Fruit fly (Drosophila melanogaster) whole organism, pupa: ENCODE data around the gene CG6225.

Experiments
- CG10348 ChIP-seq: fragments of 200-800 bp; sonication (Bioruptor generic); IDR thresholded peaks from 2 replicates; pipeline ENCODE4 v1.3.6; 2022; ENCODE audit warnings: missing biosample characterization, missing genetic modification characterization
- CG12605 ChIP-seq: fragments of 200-800 bp; sonication (Bioruptor generic); IDR thresholded peaks from 2 replicates; pipeline ENCODE4 v1.3.6; 2022; ENCODE audit warnings: missing biosample characterization, missing genetic modification characterization
- CG13204 ChIP-seq: fragments of 200-800 bp; sonication (Bioruptor generic); optimal IDR thresholded peaks from 2 replicates; lab custom pipeline; 2018; ENCODE audit warnings: missing biosample characterization, mild to moderate bottlenecking, missing genetic modification characterization, moderate library complexity
- CG14655 ChIP-seq: fragments of 200-800 bp; sonication (Bioruptor generic); optimal IDR thresholded peaks from 3 replicates; lab custom pipeline; 2017; ENCODE audit warnings: mild to moderate bottlenecking, missing biosample characterization, missing genetic modification reagents, missing genetic modification characterization
- CG15710 ChIP-seq: fragments of 200-800 bp; sonication (Bioruptor generic); optimal IDR thresholded peaks from 2 replicates; lab custom pipeline; 2018; ENCODE audit warnings: missing biosample characterization, mild to moderate bottlenecking, missing genetic modification characterization, moderate library complexity
- CG17806 ChIP-seq: fragments of 200-800 bp; sonication (Bioruptor generic); optimal IDR thresholded peaks from 2 replicates; lab custom pipeline; 2018; ENCODE audit warnings: missing biosample characterization, mild to moderate bottlenecking, missing genetic modification characterization, moderate library complexity
- CG32121 ChIP-seq: fragments of 200-800 bp; sonication (Bioruptor generic); IDR thresholded peaks from 2 replicates; pipeline ENCODE4 v1.3.6; 2022; ENCODE audit warnings: missing biosample characterization, missing genetic modification characterization
- CG34367 ChIP-seq: fragments of 200-800 bp; sonication (Bioruptor generic); optimal IDR thresholded peaks from 2 replicates; lab custom pipeline; 2018; ENCODE audit warnings: missing biosample characterization, mild to moderate bottlenecking, missing genetic modification characterization
- CG4496 ChIP-seq: fragments of 200-800 bp; sonication (Bioruptor generic); IDR thresholded peaks from 3 replicates; pipeline ENCODE4 v1.3.6; 2022; ENCODE audit warnings: missing biosample characterization, missing genetic modification characterization
- CG8159 ChIP-seq: fragments of 200-800 bp; sonication (Bioruptor generic); optimal IDR thresholded peaks from 3 replicates; lab custom pipeline; 2018; ENCODE audit warnings: missing biosample characterization, mild to moderate bottlenecking, missing genetic modification characterization, moderate library complexity
- CG8301 ChIP-seq: fragments of 200-800 bp; sonication (Bioruptor generic); optimal IDR thresholded peaks from 2 replicates; lab custom pipeline; 2018; ENCODE audit warnings: missing biosample characterization, mild to moderate bottlenecking, missing genetic modification characterization
- CG9948 ChIP-seq: fragments of 200-800 bp; sonication (Bioruptor generic); optimal IDR thresholded peaks from 2 replicates; lab custom pipeline; 2018; ENCODE audit warnings: missing biosample characterization, mild to moderate bottlenecking, missing genetic modification characterization, moderate library complexity
- D1 ChIP-seq: fragments of 200-800 bp; sonication (Bioruptor generic); optimal IDR thresholded peaks from 2 replicates; lab custom pipeline; 2018; ENCODE audit warnings: missing biosample characterization, mild to moderate bottlenecking, missing genetic modification characterization, moderate library complexity
- EcR ChIP-seq: fragments of 200-800 bp; sonication (Bioruptor generic); optimal IDR thresholded peaks from 3 replicates; lab custom pipeline; 2019; ENCODE audit warnings: missing biosample characterization, missing genetic modification characterization, mild to moderate bottlenecking, moderate library complexity, missing genetic modification reagents
- Ets98B ChIP-seq: fragments of 200-800 bp; sonication (Bioruptor generic); IDR thresholded peaks from 2 replicates; pipeline ENCODE4 v1.3.6; 2022; ENCODE audit warnings: missing biosample characterization, missing genetic modification characterization
- Pif1A ChIP-seq: fragments of 200-800 bp; sonication (Bioruptor generic); optimal IDR thresholded peaks from 3 replicates; lab custom pipeline; 2016; ENCODE audit warnings: missing biosample characterization, missing genetic modification characterization
- Pif1B ChIP-seq: fragments of 200-800 bp; sonication (Bioruptor generic); optimal IDR thresholded peaks from 3 replicates; lab custom pipeline; 2016; ENCODE audit warnings: missing biosample characterization, missing genetic modification characterization
- Snoo ChIP-seq: fragments of 200-800 bp; sonication (Bioruptor generic); optimal IDR thresholded peaks from 3 replicates; lab custom pipeline; 2017; ENCODE audit warnings: missing biosample characterization, mild to moderate bottlenecking, missing genetic modification characterization, inconsistent platforms
- fd96Ca ChIP-seq: fragments of 200-800 bp; sonication (Bioruptor generic); IDR thresholded peaks from 3 replicates; pipeline ENCODE4 v1.3.6; 2022; ENCODE audit warnings: missing biosample characterization, missing genetic modification characterization
- gl ChIP-seq: fragments of 200-800 bp; sonication (Bioruptor generic); optimal IDR thresholded peaks from 2 replicates; lab custom pipeline; 2018; ENCODE audit warnings: missing biosample characterization, mild to moderate bottlenecking, missing genetic modification characterization
- rn ChIP-seq: fragments of 200-800 bp; sonication (Bioruptor generic); IDR thresholded peaks from 2 replicates; pipeline ENCODE4 v1.3.6; 2022; ENCODE audit warnings: missing biosample characterization, missing genetic modification characterization

The CG6225 gene

dm6 chr3R:12654253-12654623, at the start of gene CG6225:
Gene CG6225 (plus strand): TSS chr3R:12654577.
- TF ChIP-seq Ets98B (GFP tag; lab: Robert Waterston, UW) (no peak), CG8301 (tag; lab: Kevin White, UChicago) (no peak), rn (GFP tag; lab: Robert Waterston, UW) (no peak), CG17806 (tag; lab: Kevin White, UChicago) (no peak), Snoo (tag; lab: Kevin White, UChicago) (no peak), D1 (no peak), CG15710 (tag; lab: Kevin White, UChicago) (no peak), EcR (GFP tag; lab: Kevin White, UChicago) (no peak), Pif1B (GFP tag; lab: Kevin White, UChicago) (no peak), gl (tag; lab: Kevin White, UChicago) (no peak), CG13204 (GFP tag; lab: Kevin White, UChicago) (no peak), CG14655 (no peak)

- TF ChIP-seq CG8159 (tag; lab: Kevin White, UChicago) (no peak), CG32121 (no peak), CG9948 (tag; lab: Kevin White, UChicago) (no peak), CG4496 (no peak), EcR (GFP tag; lab: Kevin White, UChicago) (no peak), fd96Ca (GFP tag; lab: Robert Waterston, UW) (no peak), D1 (no peak), Snoo (tag; lab: Kevin White, UChicago) (no peak), Ets98B (GFP tag; lab: Robert Waterston, UW) (no peak), gl (tag; lab: Kevin White, UChicago) (no peak), CG15710 (tag; lab: Kevin White, UChicago) (no peak), rn (GFP tag; lab: Robert Waterston, UW) (no peak), CG13204 (GFP tag; lab: Kevin White, UChicago) (no peak), CG34367 (tag; lab: Kevin White, UChicago) (no peak), CG12605 (GFP tag; lab: Robert Waterston, UW) (no peak), Pif1A (GFP tag; lab: Kevin White, UChicago) (no peak), CG10348 (GFP tag; lab: Robert Waterston, UW) (no peak), CG14655 (no peak), CG17806 (tag; lab: Kevin White, UChicago) (no peak), CG8301 (tag; lab: Kevin White, UChicago) (no peak)
Measured at dm6 chr3R:12611973-12612372, 42.4 kb upstream of the CG6225 start.

- TF ChIP-seq CG12605 (GFP tag; lab: Robert Waterston, UW) (no peak), Ets98B (GFP tag; lab: Robert Waterston, UW) (no peak), fd96Ca (GFP tag; lab: Robert Waterston, UW) (no peak), Snoo (tag; lab: Kevin White, UChicago) (no peak), CG10348 (GFP tag; lab: Robert Waterston, UW) (no peak), EcR (GFP tag; lab: Kevin White, UChicago) (no peak), CG4496 (no peak), gl (tag; lab: Kevin White, UChicago) (no peak), CG15710 (tag; lab: Kevin White, UChicago) (no peak), CG9948 (tag; lab: Kevin White, UChicago) (no peak), Pif1B (GFP tag; lab: Kevin White, UChicago) (no peak)
Measured at dm6 chr3R:12615553-12615952, 38.8 kb upstream of the CG6225 start.

dm6 chr3R:12622778-12623177, 31.6 kb upstream of the CG6225 start:
- TF ChIP-seq CG34367 (tag; lab: Kevin White, UChicago) (no peak), CG9948 (tag; lab: Kevin White, UChicago) (no peak), CG8301 (tag; lab: Kevin White, UChicago) (no peak), D1 (no peak), CG32121 (no peak), CG15710 (tag; lab: Kevin White, UChicago) (no peak), Pif1B (GFP tag; lab: Kevin White, UChicago) (no peak), Ets98B (GFP tag; lab: Robert Waterston, UW) (no peak), CG10348 (GFP tag; lab: Robert Waterston, UW) (no peak), rn (GFP tag; lab: Robert Waterston, UW) (no peak), CG17806 (tag; lab: Kevin White, UChicago) (no peak)

dm6 chr3R:12624913-12625312, 29.5 kb upstream of the CG6225 start:
- no peak for TF ChIP-seq Pif1B (GFP tag; lab: Kevin White, UChicago)
- no peak for TF ChIP-seq CG4496
- TF ChIP-seq CG10348 (GFP tag; lab: Robert Waterston, UW): no peak
- no peak for TF ChIP-seq D1
- TF ChIP-seq CG17806 (tag; lab: Kevin White, UChicago): no peak
- TF ChIP-seq CG13204 (GFP tag; lab: Kevin White, UChicago): no peak
- no peak for TF ChIP-seq fd96Ca (GFP tag; lab: Robert Waterston, UW)
- no peak for TF ChIP-seq CG8301 (tag; lab: Kevin White, UChicago)
- TF ChIP-seq CG14655: no peak
- no peak for TF ChIP-seq CG15710 (tag; lab: Kevin White, UChicago)
- no peak for TF ChIP-seq CG8159 (tag; lab: Kevin White, UChicago)
- no peak for TF ChIP-seq CG9948 (tag; lab: Kevin White, UChicago)
- no peak for TF ChIP-seq Pif1A (GFP tag; lab: Kevin White, UChicago)
- no peak for TF ChIP-seq rn (GFP tag; lab: Robert Waterston, UW)
- no peak for TF ChIP-seq Snoo (tag; lab: Kevin White, UChicago)
